Fruit fly (Drosophila melanogaster) ovary, adult (tissue): Measurements from ENCODE around the gene ppk23.

Experiments
- CG17801 ChIP-seq: fragments of 200-800 bp; optimal IDR thresholded peaks from 2 replicates; lab custom pipeline; 2019; ENCODE audit warnings: missing biosample characterization, mild to moderate bottlenecking, missing genetic modification characterization, moderate library complexity; ENCODE audit not compliant: partially characterized antibody

The ppk23 gene

DNA sequence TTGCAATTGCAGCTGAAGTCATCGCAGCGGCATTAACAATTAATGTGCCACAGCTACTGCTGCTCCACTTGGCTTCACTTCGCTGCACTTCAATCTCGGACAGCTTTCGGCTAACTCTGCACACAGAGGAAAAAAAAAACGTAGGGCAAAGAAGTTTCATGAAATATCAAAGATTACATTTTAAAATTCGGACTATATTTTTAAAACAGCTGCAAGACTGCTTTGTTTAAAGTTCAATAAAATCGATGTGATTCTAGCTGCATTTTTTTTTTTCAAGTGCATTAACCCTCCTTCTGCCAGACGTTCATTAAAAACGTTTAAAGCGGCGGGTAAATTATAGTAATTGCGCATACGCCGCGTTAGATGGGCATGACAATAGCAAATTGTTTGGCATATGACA, 24.6 kb downstream of the ppk23 start:
- TF ChIP-seq CG17801, result no peak

DNA sequence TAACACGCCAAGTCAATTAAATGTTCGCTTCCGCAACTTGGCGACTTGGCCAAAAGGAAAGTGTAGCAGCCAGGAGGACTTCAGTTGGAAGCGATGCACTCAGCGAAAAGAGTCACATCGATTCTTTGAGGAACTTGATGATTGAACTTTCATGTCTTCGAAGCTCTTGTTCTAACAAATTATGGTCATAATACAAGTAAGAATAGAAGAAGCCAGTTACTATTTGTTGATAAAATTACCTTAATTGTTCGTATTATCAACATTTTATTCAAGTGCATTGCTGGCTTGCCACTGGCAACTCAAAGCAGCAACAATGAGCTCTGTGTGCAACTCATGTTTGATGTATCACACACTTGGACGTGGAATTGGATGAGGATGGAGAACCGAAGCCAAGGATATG, 25.7 kb downstream of the ppk23 start:
- TF ChIP-seq CG17801, result no peak

DNA sequence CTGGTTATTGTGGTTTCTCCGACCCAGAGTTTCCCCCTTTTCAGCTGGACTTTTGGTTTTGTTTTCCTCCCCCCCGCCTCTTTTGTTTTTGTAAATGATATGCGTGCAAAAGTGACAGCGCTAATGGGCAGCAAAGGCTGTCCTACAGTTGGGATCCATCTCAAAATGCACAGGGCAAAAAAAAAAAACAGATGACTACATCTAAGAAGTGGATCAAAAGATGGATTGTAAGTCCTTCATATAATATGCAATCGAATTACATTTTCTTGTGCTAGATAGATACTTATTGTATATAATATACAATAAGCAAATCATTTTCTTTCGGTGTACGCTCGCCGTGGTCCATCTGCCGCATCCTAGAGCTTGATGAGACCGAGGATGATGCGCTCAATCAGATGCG, 26.3 kb downstream of the ppk23 start:
- TF ChIP-seq CG17801, result no peak

DNA sequence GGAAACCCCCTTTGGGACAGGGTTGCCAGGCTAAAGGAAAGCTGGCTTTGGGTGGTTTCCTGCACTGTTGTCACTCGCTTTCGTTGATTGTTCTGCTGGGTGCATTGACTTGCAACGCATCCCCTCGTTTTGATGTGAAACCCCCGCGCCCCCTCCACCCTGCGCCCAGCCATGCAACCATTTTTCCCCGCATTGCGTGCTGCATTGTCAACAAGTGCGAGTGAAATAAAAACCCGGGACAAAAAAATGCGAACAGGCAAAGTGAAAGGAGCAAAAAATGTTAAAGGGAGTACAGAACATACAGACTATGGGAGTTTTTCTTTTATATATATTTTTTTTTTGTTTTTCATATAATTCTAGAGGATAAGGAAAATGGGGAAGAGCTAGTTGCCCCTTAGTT, 30.6 kb downstream of the ppk23 start:
- no peak for TF ChIP-seq CG17801

DNA sequence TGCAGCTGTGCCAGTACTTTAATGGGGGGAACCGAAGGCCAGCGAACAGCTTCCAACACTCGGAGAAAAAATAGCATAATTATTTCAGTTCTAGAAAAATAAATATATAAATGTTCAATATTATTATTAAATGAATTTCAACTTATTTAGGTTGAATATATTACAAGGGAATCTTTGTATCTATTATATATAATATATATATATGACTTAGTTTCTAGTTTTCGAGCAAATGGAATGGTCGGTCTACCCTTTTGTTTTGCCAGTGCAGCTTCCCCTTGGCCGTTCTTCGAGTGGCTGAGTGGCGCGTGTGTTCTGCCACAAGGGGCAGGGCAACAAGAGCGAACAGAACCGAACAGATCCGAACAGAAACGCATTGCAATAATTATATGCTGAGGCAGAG, 31.8 kb downstream of the ppk23 start:
- TF ChIP-seq CG17801, result no peak

DNA sequence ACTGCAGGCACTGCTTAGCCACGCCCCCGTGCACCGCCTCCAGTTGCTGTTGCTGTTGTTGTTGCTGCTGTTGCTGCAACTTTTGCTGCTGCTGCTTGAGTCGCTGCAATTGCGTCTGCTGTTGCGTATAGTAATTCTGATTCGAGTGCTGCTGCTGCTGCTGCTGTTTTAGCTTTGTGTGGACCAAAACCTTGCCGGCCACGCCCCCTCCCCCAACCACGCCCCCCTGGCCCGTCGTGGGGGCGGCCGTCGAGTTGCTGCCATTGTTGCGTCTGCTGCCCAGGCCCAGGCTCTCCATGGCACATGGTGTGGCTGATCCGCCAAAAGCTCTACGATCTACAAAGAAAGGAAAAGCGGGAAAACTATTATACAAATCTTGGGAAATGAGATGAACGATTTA, 34.7 kb downstream of the ppk23 start:
- no peak for TF ChIP-seq CG17801

DNA sequence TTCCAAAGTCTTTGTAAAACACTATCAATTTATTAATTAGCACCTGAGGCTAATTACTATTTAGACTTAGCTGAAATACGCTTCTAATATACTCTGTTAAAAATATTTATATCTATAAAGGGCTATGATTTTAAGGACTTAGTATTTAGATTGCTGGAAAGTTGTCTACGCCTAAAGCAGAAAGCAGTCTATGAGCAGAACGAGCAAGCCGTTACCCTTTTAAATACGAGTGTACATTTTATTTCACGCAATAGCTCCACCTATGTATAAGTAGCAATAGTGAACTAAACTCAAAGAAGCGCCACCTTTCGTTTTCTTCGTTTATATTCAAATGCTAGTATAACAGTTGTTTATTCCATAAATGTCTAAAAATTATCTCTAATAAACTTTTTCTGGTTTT, 36.9 kb downstream of the ppk23 start:
- TF ChIP-seq CG17801, result peak; percentile 43

DNA sequence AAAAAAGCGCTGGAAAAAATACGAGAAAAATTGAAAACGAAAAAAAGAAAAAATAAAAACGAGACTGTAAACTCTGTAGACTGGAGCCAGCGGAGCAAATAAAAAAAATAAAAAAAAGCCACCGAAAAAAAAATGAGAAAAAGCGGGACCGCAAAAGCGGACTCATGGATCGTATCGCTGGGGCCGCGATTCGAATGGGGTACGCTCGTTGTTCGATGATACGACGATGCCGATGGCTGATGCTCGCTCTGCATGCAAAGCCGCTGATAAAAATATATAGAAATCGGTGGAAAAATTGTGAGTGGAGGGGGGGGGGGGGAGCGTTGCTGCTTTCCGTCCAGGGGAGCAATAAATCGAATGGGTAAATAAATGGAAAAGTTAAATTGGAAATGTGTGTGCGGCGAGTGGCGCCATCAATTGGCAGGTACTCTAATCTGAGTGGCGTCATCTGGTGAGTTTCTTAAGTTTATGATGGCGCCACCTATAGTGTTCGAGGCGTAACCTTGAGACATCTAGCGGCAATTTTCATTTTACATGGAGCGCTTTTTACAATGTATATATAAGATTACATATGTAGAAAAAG, 37.4 kb downstream of the ppk23 start:
- TF ChIP-seq CG17801, result peak; percentile 70

DNA sequence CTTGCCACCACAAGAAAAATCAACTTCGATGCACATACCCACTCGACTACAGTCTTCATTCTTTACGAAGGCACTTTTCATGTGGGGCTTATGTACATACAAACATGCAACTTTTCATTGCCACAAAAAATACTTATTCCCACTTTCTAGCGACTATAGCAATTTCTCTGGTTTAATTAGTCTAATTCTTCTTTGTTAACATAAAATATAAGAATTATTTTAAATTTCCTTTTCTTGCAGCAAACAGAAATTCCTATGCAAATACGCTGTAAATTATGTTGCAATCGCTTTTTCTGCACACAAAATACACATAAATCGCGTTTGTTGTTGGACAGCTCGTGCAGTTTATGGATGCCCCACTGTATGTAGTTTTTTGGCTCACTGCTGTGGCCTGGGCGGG, 44.6 kb downstream of the ppk23 start:
- TF ChIP-seq CG17801, result no peak

DNA sequence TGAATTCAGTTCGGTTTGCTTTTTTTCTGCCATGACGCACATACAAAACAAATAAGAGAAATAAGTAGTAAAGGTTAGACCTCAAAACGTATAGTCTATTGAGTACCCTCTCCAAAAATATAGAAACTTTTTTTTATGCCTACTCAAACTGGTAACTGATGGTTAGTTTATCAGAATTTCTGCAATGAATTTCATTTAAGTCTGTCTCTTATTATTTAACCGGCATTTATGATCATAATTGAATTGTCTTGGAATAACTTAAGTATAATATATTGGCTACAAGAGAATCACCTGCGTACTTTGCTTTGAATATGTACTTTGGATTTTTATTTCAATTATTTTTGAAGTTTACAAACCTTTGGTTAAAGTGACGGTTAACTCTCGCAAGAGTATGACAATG, 45.5 kb downstream of the ppk23 start:
- no peak for TF ChIP-seq CG17801

DNA sequence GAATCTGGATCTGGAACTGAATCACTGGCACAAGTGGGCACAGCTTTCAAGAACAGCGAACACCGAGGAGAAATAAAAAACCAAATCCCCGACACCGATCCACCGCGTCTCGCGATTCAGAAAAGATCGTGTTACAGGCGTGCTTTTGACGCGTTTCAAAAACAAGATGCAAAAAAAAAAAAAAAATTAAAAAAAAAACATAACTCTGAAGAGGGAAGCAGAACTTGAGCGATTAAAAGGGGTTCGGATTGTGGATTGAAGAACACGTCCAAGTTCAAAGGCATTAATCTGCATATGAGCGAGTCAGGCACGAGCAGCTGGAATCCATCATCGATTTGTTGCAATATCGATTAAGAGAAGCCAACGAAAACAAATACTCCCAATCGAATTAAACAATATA, 46.5 kb downstream of the ppk23 start:
- TF ChIP-seq CG17801, result no peak

DNA sequence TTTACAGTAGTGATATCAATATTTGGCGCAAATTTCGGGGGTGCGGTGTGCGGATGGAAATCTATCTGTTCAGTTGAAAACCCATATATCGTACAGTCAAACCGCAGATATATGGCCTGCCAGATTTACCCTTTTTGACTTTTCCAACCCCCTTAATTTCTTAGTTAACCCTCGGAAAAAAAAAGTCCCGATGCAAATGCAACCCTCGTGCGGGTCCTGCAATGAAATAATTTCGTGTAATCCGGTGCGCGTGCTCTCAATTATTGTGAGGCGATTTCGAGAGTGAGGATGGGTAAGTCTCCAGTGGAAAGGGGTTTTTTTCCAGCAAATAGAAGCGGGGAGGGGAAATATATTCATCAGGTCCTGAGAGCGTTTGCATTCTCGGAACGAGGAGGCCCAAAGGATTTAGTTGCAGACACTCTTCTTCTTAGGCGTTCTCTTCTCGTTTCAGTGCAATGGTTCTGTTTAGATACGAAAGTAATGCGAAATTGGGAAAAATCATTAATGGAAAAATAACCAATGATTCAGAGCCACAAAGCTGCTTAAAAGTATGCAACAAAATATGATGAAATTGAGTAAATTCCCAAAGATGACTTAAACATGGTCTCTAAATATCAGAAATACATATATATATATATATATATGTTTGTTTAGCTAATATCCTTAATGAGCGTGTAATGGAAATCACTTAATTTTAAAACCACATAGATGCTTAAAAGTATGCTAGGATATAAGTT, 48.2 kb downstream of the ppk23 start:
- TF ChIP-seq CG17801, result no peak

DNA sequence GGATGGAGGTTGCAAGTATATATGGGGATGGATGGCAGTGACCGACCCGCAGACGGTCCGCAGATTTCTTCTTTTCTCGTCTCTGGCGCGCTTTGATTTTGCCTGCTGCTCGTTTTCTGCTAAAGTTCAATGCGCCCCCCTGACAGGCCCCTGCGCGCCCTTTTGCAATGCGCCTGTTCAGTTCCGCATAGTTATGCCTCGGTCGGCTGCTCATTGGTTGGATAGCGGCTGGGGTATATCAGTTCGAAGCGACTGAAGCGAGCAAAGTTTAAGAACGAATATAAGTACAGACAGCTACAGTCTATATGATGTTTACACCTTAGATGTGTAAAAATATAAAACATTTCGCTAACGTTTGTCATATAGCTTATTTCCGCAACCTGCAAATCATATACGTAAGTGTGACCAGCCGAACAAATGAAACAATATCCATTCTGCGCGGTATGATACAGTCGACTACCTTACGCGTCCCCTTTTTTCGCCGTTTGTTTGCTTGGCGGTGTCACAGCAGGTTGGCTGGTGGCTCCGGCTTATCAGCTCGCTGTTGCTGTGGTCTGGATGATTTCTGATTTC, 50.8 kb downstream of the ppk23 start:
- TF ChIP-seq CG17801, result no peak

DNA sequence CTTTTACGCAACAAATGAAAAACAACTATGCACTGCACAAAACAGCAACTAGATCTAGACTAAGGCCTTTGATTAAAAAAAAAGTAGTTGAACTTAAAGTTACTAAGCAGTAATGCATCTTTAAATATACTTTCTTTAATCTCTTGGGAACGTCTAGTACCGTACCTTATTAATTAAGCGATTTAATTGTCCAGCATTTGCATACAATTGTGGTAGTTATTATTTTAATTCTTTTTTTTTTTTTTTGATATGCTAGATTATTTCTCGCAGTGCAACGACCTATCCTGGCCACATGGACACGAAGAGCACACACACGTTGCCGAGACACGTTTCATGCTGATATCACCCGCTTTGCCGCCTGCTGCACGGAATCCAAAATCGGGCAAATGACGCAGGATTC, 52.3 kb downstream of the ppk23 start:
- no peak for TF ChIP-seq CG17801
